Worm (Caenorhabditis elegans) whole organism, late embryonic: ENCODE results near the gene C18D11.10.
A peak's percentile ranks its signal among the peaks of the same experiment; 100 is the strongest.

ENCODE experiments used
- Y22D7AL.16 ChIP-seq: sonication (generic microtip); optimal IDR thresholded peaks from 2 replicates; lab custom pipeline; 2016; ENCODE audit warnings: missing genetic modification characterization, missing compliant biosample characterization
- ceh-14 ChIP-seq: sonication (generic microtip); optimal IDR thresholded peaks from 2 replicates; lab custom pipeline; 2016; ENCODE audit warnings: missing genotype, missing genetic modification characterization, missing compliant biosample characterization
- ceh-2 ChIP-seq: sonication (generic microtip); optimal IDR thresholded peaks from 2 replicates; lab custom pipeline; 2016; ENCODE audit warnings: missing genotype, missing genetic modification characterization, missing compliant biosample characterization
- ceh-31 ChIP-seq: sonication (generic microtip); optimal IDR thresholded peaks from 2 replicates; lab custom pipeline; 2016; ENCODE audit warnings: missing genetic modification characterization, missing compliant biosample characterization
- ceh-34 ChIP-seq: sonication (generic microtip); optimal IDR thresholded peaks from 2 replicates; lab custom pipeline; 2016; ENCODE audit warnings: mild to moderate bottlenecking, missing genetic modification characterization, missing compliant biosample characterization
- ceh-45 ChIP-seq: fragments of 200-800 bp; sonication (Bioruptor generic); IDR thresholded peaks from 2 replicates; pipeline ENCODE4 v1.3.6; 2022; ENCODE audit warnings: missing genetic modification reagents, missing genetic modification characterization, missing compliant biosample characterization
- elt-2 ChIP-seq: sonication (generic microtip); optimal IDR thresholded peaks from 2 replicates; lab custom pipeline; 2016; ENCODE audit warnings: missing genetic modification reagents, missing genetic modification characterization, missing compliant biosample characterization
- elt-4 ChIP-seq: sonication (generic microtip); optimal IDR thresholded peaks from 2 replicates; lab custom pipeline; 2016; ENCODE audit warnings: missing genetic modification characterization, missing compliant biosample characterization
- fax-1 ChIP-seq: sonication (generic microtip); optimal IDR thresholded peaks from 2 replicates; lab custom pipeline; 2016; ENCODE audit warnings: missing genotype, missing genetic modification characterization, missing compliant biosample characterization
- fkh-10 ChIP-seq: fragments of 150-350 bp; optimal IDR thresholded peaks from 2 replicates; lab custom pipeline; 2014; ENCODE audit warnings: missing biosample characterization, missing genetic modification reagents, missing genetic modification characterization
- gmeb-2 ChIP-seq: sonication (generic microtip); optimal IDR thresholded peaks from 2 replicates; lab custom pipeline; 2016; ENCODE audit warnings: missing genetic modification characterization, inconsistent platforms, missing compliant biosample characterization
- hlh-15 ChIP-seq: sonication (generic microtip); optimal IDR thresholded peaks from 2 replicates; lab custom pipeline; 2016; ENCODE audit warnings: missing genetic modification characterization, missing compliant biosample characterization
- hlh-30 ChIP-seq: sonication (generic microtip); optimal IDR thresholded peaks from 2 replicates; lab custom pipeline; 2017; ENCODE audit warnings: antibody characterized with exemption, missing genetic modification characterization, missing compliant biosample characterization; ENCODE audit not compliant: insufficient read depth
- hlh-6 ChIP-seq: sonication (generic microtip); optimal IDR thresholded peaks from 2 replicates; lab custom pipeline; 2016; ENCODE audit warnings: missing genotype, missing genetic modification characterization, missing compliant biosample characterization
- hlh-8 ChIP-seq: sonication (generic microtip); optimal IDR thresholded peaks from 2 replicates; lab custom pipeline; 2016; ENCODE audit warnings: missing genotype, missing genetic modification characterization, missing compliant biosample characterization
- madf-2 ChIP-seq: sonication (generic microtip); optimal IDR thresholded peaks from 2 replicates; lab custom pipeline; 2017; ENCODE audit warnings: missing genetic modification characterization, missing compliant biosample characterization
- mec-3 ChIP-seq: sonication (generic microtip); optimal IDR thresholded peaks from 2 replicates; lab custom pipeline; 2016; ENCODE audit warnings: borderline replicate concordance, missing genetic modification characterization, missing compliant biosample characterization
- nfya-1 ChIP-seq: sonication (generic microtip); optimal IDR thresholded peaks from 2 replicates; lab custom pipeline; 2017; ENCODE audit warnings: missing genetic modification characterization, mild to moderate bottlenecking, missing compliant biosample characterization, antibody characterized with exemption, moderate library complexity
- pag-3 ChIP-seq: sonication (generic microtip); optimal IDR thresholded peaks from 2 replicates; lab custom pipeline; 2016; ENCODE audit warnings: missing compliant biosample characterization, missing genetic modification characterization, borderline replicate concordance
- pat-9 ChIP-seq: fragments of 200-800 bp; sonication (Bioruptor generic); optimal IDR thresholded peaks from 2 replicates; lab custom pipeline; 2018; ENCODE audit warnings: mild to moderate bottlenecking, missing genetic modification characterization, moderate library complexity, missing compliant biosample characterization
- pax-1 ChIP-seq: fragments of 150-350 bp; optimal IDR thresholded peaks from 2 replicates; lab custom pipeline; 2014; ENCODE audit warnings: missing biosample characterization, missing genetic modification characterization
- pha-4 ChIP-seq: fragments of 150-350 bp; optimal IDR thresholded peaks from 2 replicates; lab custom pipeline; 2018; ENCODE audit warnings: missing biosample characterization, missing genetic modification reagents, missing genetic modification characterization
- pqm-1 ChIP-seq: sonication (generic microtip); optimal IDR thresholded peaks from 2 replicates; lab custom pipeline; 2016; ENCODE audit warnings: missing genetic modification characterization, missing compliant biosample characterization
- ref-2 ChIP-seq: sonication (generic microtip); optimal IDR thresholded peaks from 2 replicates; lab custom pipeline; 2016; ENCODE audit warnings: missing genetic modification characterization, missing compliant biosample characterization
- rnt-1 ChIP-seq: sonication (generic microtip); optimal IDR thresholded peaks from 2 replicates; lab custom pipeline; 2016; ENCODE audit warnings: missing genetic modification characterization, missing compliant biosample characterization
- sdc-2 ChIP-seq: sonication (generic microtip); optimal IDR thresholded peaks from 2 replicates; lab custom pipeline; 2016; ENCODE audit warnings: missing genotype, missing genetic modification characterization, missing compliant biosample characterization
- sox-2 ChIP-seq: fragments of 200-800 bp; sonication (Bioruptor generic); IDR thresholded peaks from 2 replicates; pipeline ENCODE4 v1.3.6; 2022; ENCODE audit warnings: missing genetic modification reagents, missing genetic modification characterization, missing compliant biosample characterization
- sox-4 ChIP-seq: sonication (generic microtip); optimal IDR thresholded peaks from 2 replicates; lab custom pipeline; 2017; ENCODE audit warnings: mild to moderate bottlenecking, missing genetic modification characterization, inconsistent platforms, missing compliant biosample characterization
- ttx-3 ChIP-seq: sonication (generic microtip); optimal IDR thresholded peaks from 2 replicates; lab custom pipeline; 2016; ENCODE audit warnings: missing genetic modification reagents, missing genetic modification characterization, missing compliant biosample characterization
- unc-3 ChIP-seq, 2 experiments: fragments of 200-800 bp in 1 of 2; sonication (Bioruptor generic) in 1 of 2; sonication (generic microtip) in 1 of 2; conservative IDR thresholded peaks in 1 of 2; optimal IDR thresholded peaks in 1 of 2; 2 replicates each; pipeline versions ENCODE4 v1.3.6 to Lab custom; 2016 to 2022; ENCODE audit warnings: missing compliant biosample characterization in 2 of 2, missing genetic modification characterization in 2 of 2, missing genetic modification reagents in 1 of 2
- unc-42 ChIP-seq: sonication (generic microtip); optimal IDR thresholded peaks from 2 replicates; lab custom pipeline; 2016; ENCODE audit warnings: missing genotype, missing genetic modification characterization, missing compliant biosample characterization
- unc-55 ChIP-seq: sonication (generic microtip); optimal IDR thresholded peaks from 2 replicates; lab custom pipeline; 2017; ENCODE audit warnings: missing biosample characterization, missing genetic modification reagents, missing genetic modification characterization
- zip-5 ChIP-seq: sonication (generic microtip); optimal IDR thresholded peaks from 2 replicates; lab custom pipeline; 2016; ENCODE audit warnings: missing genetic modification characterization, missing compliant biosample characterization

Gene C18D11.10

ce11 chrIII:11826118-11826517 is 18.6 kb downstream of the C18D11.10 start, which contains the start of gene rsp-8:
rsp-8 (plus strand) TSS chrIII:11826418.
- TF ChIP-seq ceh-34 (tag; lab: Kevin White, UChicago) (no peak), pha-4 (no peak), pag-3 (tag; lab: Kevin White, UChicago) (no peak), elt-4 (tag; lab: Kevin White, UChicago) (no peak), hlh-30 (tag; lab: Kevin White, UChicago) (no peak), ceh-45 (GFP tag; lab: Robert Waterston, UW) (no peak), pat-9 (tag; lab: Kevin White, UChicago) (no peak), fkh-10 (GFP tag; lab: Kevin White, UChicago) (no peak), hlh-15 (tag; lab: Kevin White, UChicago) (no peak), ceh-31 (no peak), mec-3 (tag; lab: Kevin White, UChicago) (no peak), sox-4 (tag; lab: Kevin White, UChicago) (no peak), sox-2 (no peak), elt-2 (tag; lab: Kevin White, UChicago) (no peak)

- TF ChIP-seq madf-2 (no peak), ttx-3 (no peak), nfya-1 (tag; lab: Kevin White, UChicago) (peak; percentile 93)
Measured at ce11 chrIII:11829062-11829461, 21.5 kb downstream of the C18D11.10 start.

ce11 chrIII:11829585-11830195 is 22.2 kb downstream of the C18D11.10 start:
- no peak for TF ChIP-seq hlh-8
- TF ChIP-seq unc-3 (GFP tag; conservative IDR thresholded peaks at IDR 0.05; lab: Robert Waterston, UW): no peak
- no peak for TF ChIP-seq unc-3 (tag; optimal IDR thresholded peaks at IDR 0.05; lab: Kevin White, UChicago)
- no peak for TF ChIP-seq ceh-34 (tag; lab: Kevin White, UChicago)
- no peak for TF ChIP-seq gmeb-2
- peak; percentile 98 for TF ChIP-seq nfya-1 (tag; lab: Kevin White, UChicago)
- TF ChIP-seq Y22D7AL.16 (tag; lab: Kevin White, UChicago): no peak

ce11 chrIII:11830522-11831489 is 23.3 kb downstream of the C18D11.10 start:
- TF ChIP-seq ceh-31: no peak
- no peak for TF ChIP-seq ref-2 (tag; lab: Kevin White, UChicago)
- no peak for TF ChIP-seq zip-5 (tag; lab: Kevin White, UChicago)
- TF ChIP-seq ceh-2 (tag; lab: Kevin White, UChicago): no peak
- no peak for TF ChIP-seq hlh-6
- no peak for TF ChIP-seq nfya-1 (tag; lab: Kevin White, UChicago)
- TF ChIP-seq unc-42 (tag; lab: Kevin White, UChicago): no peak
- TF ChIP-seq elt-4 (tag; lab: Kevin White, UChicago): no peak

ce11 chrIII:11833449-11833848 is 25.9 kb downstream of the C18D11.10 start:
- TF ChIP-seq elt-4 (tag; lab: Kevin White, UChicago) (no peak), zip-5 (tag; lab: Kevin White, UChicago) (no peak), fax-1 (tag; lab: Kevin White, UChicago) (no peak), sox-2 (no peak), sdc-2 (no peak), rnt-1 (tag; lab: Kevin White, UChicago) (no peak), pqm-1 (no peak), unc-55 (GFP tag; lab: Kevin White, UChicago) (no peak), pax-1 (tag; lab: Kevin White, UChicago) (no peak), ttx-3 (no peak), pag-3 (tag; lab: Kevin White, UChicago) (no peak), ceh-14 (no peak), hlh-15 (tag; lab: Kevin White, UChicago) (no peak), nfya-1 (tag; lab: Kevin White, UChicago) (no peak)
- TF ChIP-seq, all 69 proteins: peak for 0
